Fruit fly (Drosophila melanogaster): ENCODE data around the gene CG9747.

The CG9747 gene

dm6 chr3R:30193826-30194225 lies 2.8 kb upstream of the CG9747 start:
- no peak for TF ChIP-seq psq (optimal IDR thresholded peaks at IDR 0.05)
- TF ChIP-seq CG8478 (optimal IDR thresholded peaks at IDR 0.05), result no peak
- TF ChIP-seq pan (optimal IDR thresholded peaks at IDR 0.05), result no peak
- no peak for TF ChIP-seq usp (GFP tag; optimal IDR thresholded peaks at IDR 0.05)
- TF ChIP-seq Dll (optimal IDR thresholded peaks at IDR 0.05), result no peak
- TF ChIP-seq EcR (GFP tag; optimal IDR thresholded peaks at IDR 0.05), result no peak

DNA sequence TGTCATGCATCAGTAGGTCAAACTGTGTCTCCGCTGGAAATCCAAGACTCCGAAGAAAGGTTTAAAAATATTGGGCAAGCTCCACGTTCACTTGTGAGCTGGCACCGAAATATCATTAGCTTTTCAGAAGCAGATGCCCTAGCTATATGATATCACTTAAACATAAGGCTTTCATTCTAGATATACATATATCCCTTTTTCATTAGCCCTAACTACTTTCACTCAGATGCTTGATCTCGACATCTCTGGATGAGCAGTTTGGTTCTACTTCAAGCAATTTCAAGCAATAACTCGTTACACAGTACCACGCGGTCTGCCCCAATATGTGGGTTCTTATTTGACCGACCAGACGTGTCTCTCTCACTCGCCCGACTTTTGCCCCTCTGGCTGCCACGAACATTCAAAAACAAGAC lies 416 bp upstream of the CG9747 start:
- TF ChIP-seq pan (optimal IDR thresholded peaks at IDR 0.05) (peak; percentile 93), Dll (optimal IDR thresholded peaks at IDR 0.05) (no peak)

DNA sequence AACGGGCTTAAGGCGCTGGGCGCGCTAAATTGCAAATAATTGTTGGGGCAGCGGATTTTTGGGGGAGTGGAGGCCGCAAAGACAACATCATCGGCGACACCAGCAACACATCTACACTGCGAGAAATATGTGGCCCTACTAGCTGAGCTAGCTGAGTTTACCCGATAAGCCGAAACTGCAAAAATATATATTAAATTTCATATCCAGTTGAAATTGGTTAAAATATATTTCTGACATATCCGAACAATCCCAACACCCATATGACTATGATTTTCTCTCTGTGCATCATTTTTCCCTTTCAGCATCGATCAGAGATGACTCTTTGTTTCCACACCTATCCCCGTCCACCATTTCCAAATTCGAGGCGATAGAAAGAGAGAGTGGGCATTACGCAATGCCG lies 1.2 kb downstream of the CG9747 start:
- no peak for TF ChIP-seq usp (GFP tag; optimal IDR thresholded peaks at IDR 0.05)
- TF ChIP-seq EcR (GFP tag; optimal IDR thresholded peaks at IDR 0.05), result no peak
- TF ChIP-seq Dll (optimal IDR thresholded peaks at IDR 0.05), result peak; percentile 18
- TF ChIP-seq psq (optimal IDR thresholded peaks at IDR 0.05), result no peak
- TF ChIP-seq CG8478 (optimal IDR thresholded peaks at IDR 0.05), result no peak
- TF ChIP-seq pan (optimal IDR thresholded peaks at IDR 0.05), result no peak

dm6 chr3R:30189398-30189797 lies 1.7 kb downstream of the CG9747 start:
- TF ChIP-seq EcR (GFP tag; optimal IDR thresholded peaks at IDR 0.05) (no peak), psq (optimal IDR thresholded peaks at IDR 0.05) (no peak), CG8478 (optimal IDR thresholded peaks at IDR 0.05) (no peak), Dll (optimal IDR thresholded peaks at IDR 0.05) (no peak), usp (GFP tag; optimal IDR thresholded peaks at IDR 0.05) (no peak), pan (optimal IDR thresholded peaks at IDR 0.05) (no peak)

- TF ChIP-seq pan (optimal IDR thresholded peaks at IDR 0.05), result no peak
- no peak for TF ChIP-seq CG8478 (optimal IDR thresholded peaks at IDR 0.05)
- no peak for TF ChIP-seq psq (optimal IDR thresholded peaks at IDR 0.05)
- no peak for TF ChIP-seq usp (GFP tag; optimal IDR thresholded peaks at IDR 0.05)
- TF ChIP-seq EcR (GFP tag; optimal IDR thresholded peaks at IDR 0.05), result no peak
- TF ChIP-seq Dll (optimal IDR thresholded peaks at IDR 0.05), result no peak
These were observed 7.2 kb downstream of the CG9747 start for dm6 chr3R:30183872-30184271.

DNA sequence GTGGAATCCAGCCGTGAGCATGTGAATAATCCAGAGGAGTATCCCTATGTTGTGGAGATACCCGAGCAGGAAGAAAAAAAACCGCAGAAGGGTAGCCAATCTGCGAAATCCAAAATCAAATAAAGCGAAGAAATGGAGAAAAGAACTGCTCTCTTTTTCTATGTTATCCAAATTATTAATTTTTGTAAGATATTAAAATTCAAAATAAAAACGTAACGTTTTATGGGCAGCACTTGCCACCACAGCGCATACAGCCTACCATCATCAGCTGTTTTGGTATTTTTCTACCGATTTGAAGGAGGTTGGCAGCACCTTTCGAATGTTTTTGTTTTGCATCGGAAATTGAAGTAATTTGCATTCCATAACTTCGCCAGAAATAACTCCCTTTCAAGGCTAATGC lies 11.1 kb downstream of the CG9747 start, which contains the start of gene Bet5:
Gene Bet5, plus strand, starts transcription at position 299 of the 400 bp plus-strand sequence.
- TF ChIP-seq usp (GFP tag; optimal IDR thresholded peaks at IDR 0.05), result no peak
- TF ChIP-seq Dll (optimal IDR thresholded peaks at IDR 0.05), result no peak
- TF ChIP-seq pan (optimal IDR thresholded peaks at IDR 0.05), result no peak
- TF ChIP-seq psq (optimal IDR thresholded peaks at IDR 0.05), result no peak
- TF ChIP-seq CG8478 (optimal IDR thresholded peaks at IDR 0.05), result no peak
- no peak for TF ChIP-seq EcR (GFP tag; optimal IDR thresholded peaks at IDR 0.05)

DNA sequence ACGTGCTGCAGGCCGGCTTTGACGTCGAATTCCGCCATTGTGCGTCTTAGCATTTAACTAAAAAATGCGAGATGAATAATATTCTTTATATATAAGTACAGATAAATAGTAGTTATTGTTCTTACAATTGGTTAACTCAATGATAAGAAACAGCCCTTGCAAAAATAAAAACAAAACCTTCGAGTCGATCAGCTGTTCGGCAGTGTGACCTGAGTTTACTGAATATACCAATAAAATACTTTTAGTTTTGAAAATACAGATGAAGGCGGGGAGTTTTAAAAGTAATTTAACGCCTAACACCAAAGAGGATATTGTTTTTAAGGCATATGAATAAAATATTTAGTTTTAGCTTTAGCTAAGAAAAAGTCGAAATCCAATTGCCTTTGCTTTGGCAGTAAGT lies 13.6 kb downstream of the CG9747 start, which contains the start of the genes CG1983 and CG15530:
Gene CG1983, minus strand, starts transcription at position 207 of the 400 bp plus-strand sequence.
Gene CG15530, plus strand, starts transcription at position 384 of the 400 bp plus-strand sequence.
- no peak for TF ChIP-seq EcR (GFP tag; optimal IDR thresholded peaks at IDR 0.05)
- no peak for TF ChIP-seq psq (optimal IDR thresholded peaks at IDR 0.05)
- TF ChIP-seq Dll (optimal IDR thresholded peaks at IDR 0.05), result no peak
- TF ChIP-seq pan (optimal IDR thresholded peaks at IDR 0.05), result no peak
- TF ChIP-seq CG8478 (optimal IDR thresholded peaks at IDR 0.05), result no peak
- no peak for TF ChIP-seq usp (GFP tag; optimal IDR thresholded peaks at IDR 0.05)

- no peak for TF ChIP-seq EcR (GFP tag; optimal IDR thresholded peaks at IDR 0.05)
- TF ChIP-seq pan (optimal IDR thresholded peaks at IDR 0.05), result no peak
- no peak for TF ChIP-seq CG8478 (optimal IDR thresholded peaks at IDR 0.05)
- no peak for TF ChIP-seq usp (GFP tag; optimal IDR thresholded peaks at IDR 0.05)
- no peak for TF ChIP-seq psq (optimal IDR thresholded peaks at IDR 0.05)
- no peak for TF ChIP-seq Dll (optimal IDR thresholded peaks at IDR 0.05)
These were observed 14.7 kb downstream of the CG9747 start for dm6 chr3R:30176314-30176713.

- no peak for TF ChIP-seq usp (GFP tag; optimal IDR thresholded peaks at IDR 0.05)
These were observed 15.9 kb downstream of the CG9747 start for dm6 chr3R:30175045-30175589.

DNA sequence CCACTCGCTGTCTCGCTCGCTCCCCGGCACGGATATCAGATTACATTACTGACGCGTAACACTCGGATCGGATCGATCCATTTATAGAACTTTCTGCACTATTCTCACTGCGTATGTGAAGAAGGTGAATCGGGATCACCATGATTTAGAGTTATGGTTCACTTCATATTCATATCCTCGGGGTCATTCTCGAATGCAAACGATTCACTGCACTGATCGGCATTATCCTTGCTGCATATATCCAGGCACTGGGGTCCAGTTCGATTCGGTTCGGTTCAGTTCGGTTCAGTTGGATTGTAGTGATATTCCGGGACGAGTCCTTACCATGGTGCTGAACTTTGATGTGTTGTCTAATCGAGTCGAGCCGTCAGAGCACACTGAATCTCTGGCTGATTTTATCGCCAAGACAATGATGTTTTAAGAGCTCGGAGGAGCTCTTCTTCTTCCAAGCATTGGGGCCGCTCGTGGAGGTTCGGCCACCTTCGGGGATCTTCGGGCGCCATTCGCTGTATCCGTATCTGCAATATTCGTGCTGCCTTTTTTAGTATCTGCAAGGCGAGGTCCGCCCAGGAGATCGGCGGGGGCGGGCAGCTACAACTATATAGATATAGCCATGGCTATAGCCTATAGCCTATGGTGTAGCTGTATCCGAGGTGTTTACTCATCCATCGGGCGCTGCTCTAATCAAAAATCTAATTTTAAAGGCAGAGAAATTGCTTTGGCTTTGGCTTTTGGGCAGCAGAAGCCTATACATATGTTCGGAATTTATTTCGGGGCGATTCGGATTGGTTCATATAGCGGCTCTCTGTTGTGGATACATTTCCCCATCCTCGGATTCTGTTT lies 16.7 kb downstream of the CG9747 start, which contains the start of gene Mlc2:
Gene Mlc2, minus strand, starts transcription at position 392 of the 843 bp plus-strand sequence.
- TF ChIP-seq pan (optimal IDR thresholded peaks at IDR 0.05), result no peak
- no peak for TF ChIP-seq psq (optimal IDR thresholded peaks at IDR 0.05)
- no peak for TF ChIP-seq Dll (optimal IDR thresholded peaks at IDR 0.05)
- no peak for TF ChIP-seq EcR (GFP tag; optimal IDR thresholded peaks at IDR 0.05)
- TF ChIP-seq CG8478 (optimal IDR thresholded peaks at IDR 0.05), result no peak
- no peak for TF ChIP-seq usp (GFP tag; optimal IDR thresholded peaks at IDR 0.05)

- TF ChIP-seq Dll (optimal IDR thresholded peaks at IDR 0.05), result no peak
- no peak for TF ChIP-seq CG8478 (optimal IDR thresholded peaks at IDR 0.05)
- TF ChIP-seq psq (optimal IDR thresholded peaks at IDR 0.05), result no peak
- no peak for TF ChIP-seq usp (GFP tag; optimal IDR thresholded peaks at IDR 0.05)
- no peak for TF ChIP-seq pan (optimal IDR thresholded peaks at IDR 0.05)
- TF ChIP-seq EcR (GFP tag; optimal IDR thresholded peaks at IDR 0.05), result no peak
These were observed 20.1 kb downstream of the CG9747 start, which contains the start of gene Rsod for dm6 chr3R:30170671-30171667. Gene Rsod (minus strand): TSS chr3R:30171207.

All from whole organism.